Fruit fly (Drosophila melanogaster) whole organism, adult: Measurements from ENCODE around the gene cav.

ENCODE experiments used
- CG11617 ChIP-seq: fragments of 200-800 bp; sonication (Bioruptor generic); optimal IDR thresholded peaks from 2 replicates; lab custom pipeline; 2017; ENCODE audit warnings: mild to moderate bottlenecking, missing biosample characterization, missing genetic modification reagents, missing genetic modification characterization
- CG12768 ChIP-seq: fragments of 200-800 bp; sonication (Bioruptor generic); optimal IDR thresholded peaks from 2 replicates; lab custom pipeline; 2017; ENCODE audit warnings: missing biosample characterization, missing genetic modification characterization, mild to moderate bottlenecking, moderate library complexity, missing genetic modification reagents
- CG14711 ChIP-seq: fragments of 200-800 bp; sonication (Bioruptor generic); optimal IDR thresholded peaks from 2 replicates; lab custom pipeline; 2018; ENCODE audit warnings: missing biosample characterization, mild to moderate bottlenecking, missing genetic modification characterization, moderate library complexity
- CG1620 ChIP-seq: fragments of 200-800 bp; sonication (Bioruptor generic); optimal IDR thresholded peaks from 2 replicates; lab custom pipeline; 2016; ENCODE audit warnings: missing biosample characterization, missing genetic modification characterization
- CG33017 ChIP-seq: fragments of 200-800 bp; sonication (Bioruptor generic); optimal IDR thresholded peaks from 2 replicates; lab custom pipeline; 2018; ENCODE audit warnings: missing biosample characterization, mild to moderate bottlenecking, missing genetic modification characterization, moderate library complexity
- CG5204 ChIP-seq: fragments of 200-800 bp; sonication (Bioruptor generic); optimal IDR thresholded peaks from 2 replicates; lab custom pipeline; 2016; ENCODE audit warnings: missing biosample characterization, missing genetic modification characterization
- CG7045 ChIP-seq: fragments of 200-800 bp; sonication (Bioruptor generic); optimal IDR thresholded peaks from 2 replicates; lab custom pipeline; 2017; ENCODE audit warnings: missing biosample characterization, mild to moderate bottlenecking, missing genetic modification characterization
- CG7101 ChIP-seq: fragments of 200-800 bp; sonication (Bioruptor generic); optimal IDR thresholded peaks from 2 replicates; lab custom pipeline; 2018; ENCODE audit warnings: missing biosample characterization, mild to moderate bottlenecking, missing genetic modification characterization, moderate library complexity
- Clk ChIP-seq: fragments of 200-800 bp; sonication (Bioruptor generic); optimal IDR thresholded peaks from 2 replicates; lab custom pipeline; 2017; ENCODE audit warnings: missing biosample characterization, missing genetic modification characterization
- Crg-1 ChIP-seq: fragments of 200-800 bp; sonication (Bioruptor generic); optimal IDR thresholded peaks from 2 replicates; lab custom pipeline; 2016; ENCODE audit warnings: missing biosample characterization, missing genetic modification characterization
- Hr96 ChIP-seq: fragments of 200-800 bp; sonication (Bioruptor generic); optimal IDR thresholded peaks from 2 replicates; lab custom pipeline; 2016; ENCODE audit warnings: missing biosample characterization, missing genetic modification characterization
- Mnt ChIP-seq: fragments of 200-800 bp; sonication (Bioruptor generic); optimal IDR thresholded peaks from 2 replicates; lab custom pipeline; 2016; ENCODE audit warnings: missing biosample characterization, mild to moderate bottlenecking, missing genetic modification characterization
- bab1 ChIP-seq: fragments of 200-800 bp; sonication (Bioruptor generic); optimal IDR thresholded peaks from 3 replicates; lab custom pipeline; 2019; ENCODE audit warnings: missing biosample characterization, mild to moderate bottlenecking, missing genetic modification characterization, moderate library complexity
- cic ChIP-seq: fragments of 200-800 bp; sonication (Bioruptor generic); optimal IDR thresholded peaks from 2 replicates; lab custom pipeline; 2017; ENCODE audit warnings: missing biosample characterization, mild to moderate bottlenecking, missing genetic modification characterization, moderate library complexity
- cnc ChIP-seq, 2 experiments: fragments of >200 bp; optimal IDR thresholded peaks; 2 replicates each; lab custom pipeline; 2017
- kay ChIP-seq: fragments of 200-800 bp; sonication (Bioruptor generic); peaks from one replicate; lab custom pipeline; 2016; ENCODE audit warnings: missing biosample characterization, missing genetic modification characterization, borderline replicate concordance
- ovo ChIP-seq: fragments of 200-800 bp; sonication (Bioruptor generic); optimal IDR thresholded peaks from 2 replicates; lab custom pipeline; 2016; ENCODE audit warnings: missing biosample characterization, missing genetic modification characterization
- pad ChIP-seq: fragments of 200-800 bp; sonication (Bioruptor generic); optimal IDR thresholded peaks from 3 replicates; lab custom pipeline; 2017; ENCODE audit warnings: missing biosample characterization, missing genetic modification characterization, mild to moderate bottlenecking, moderate library complexity, missing genetic modification reagents
- tj ChIP-seq: fragments of 200-800 bp; sonication (Bioruptor generic); optimal IDR thresholded peaks from 3 replicates; lab custom pipeline; 2017; ENCODE audit warnings: missing biosample characterization, mild to moderate bottlenecking, missing genetic modification characterization, moderate library complexity
- toe ChIP-seq: fragments of 200-800 bp; sonication (Bioruptor generic); optimal IDR thresholded peaks from 2 replicates; lab custom pipeline; 2016; ENCODE audit warnings: missing biosample characterization, missing genetic modification characterization

Gene cav

DNA sequence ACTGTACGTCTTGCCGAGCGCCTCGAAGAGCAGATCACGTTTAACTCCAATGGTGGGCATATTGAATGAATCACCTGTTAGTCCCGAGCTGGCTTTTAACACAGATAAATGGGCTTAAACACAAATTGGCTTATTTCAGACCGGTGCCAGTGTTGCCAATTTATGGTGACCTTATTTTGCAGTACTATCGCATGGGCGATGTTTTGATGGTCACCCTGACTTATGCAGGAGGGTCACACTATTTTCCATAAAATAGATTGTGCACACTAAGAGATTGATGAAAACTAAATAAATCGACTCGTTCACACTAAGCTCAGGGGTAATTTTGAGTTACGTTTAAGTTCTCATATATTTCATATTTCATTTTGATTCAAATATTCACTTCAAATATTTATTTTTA lies 31.6 kb downstream of the cav start, which contains the start of gene beta-PheRS:
TSS of gene beta-PheRS (minus strand) at position 186 of the 400 bp plus-strand sequence.
- TF ChIP-seq pad (peak; percentile 57), CG7045 (GFP tag; lab: Kevin White, UChicago) (no peak), CG5204 (GFP tag; lab: Kevin White, UChicago) (no peak), CG14711 (tag; lab: Kevin White, UChicago) (peak; percentile 76), cnc (optimal IDR thresholded peaks at IDR 0.05; lab: Kevin White, UChicago) (no peak), CG1620 (GFP tag; lab: Kevin White, UChicago) (peak; percentile 76), bab1 (GFP tag; lab: Kevin White, UChicago) (peak; percentile 73), toe (GFP tag; lab: Kevin White, UChicago) (no peak), kay (no peak), ovo (GFP tag; lab: Kevin White, UChicago) (peak; percentile 33), Clk (peak; percentile 36), CG11617 (GFP tag; lab: Kevin White, UChicago) (peak; percentile 40), tj (GFP tag; lab: Kevin White, UChicago) (peak; percentile 35), CG12768 (peak; percentile 27), Mnt (peak; percentile 82), cic (GFP tag; lab: Kevin White, UChicago) (peak; percentile 40), Hr96 (no peak), Crg-1 (GFP tag; lab: Kevin White, UChicago) (peak; percentile 50), CG7101 (tag; lab: Kevin White, UChicago) (peak; percentile 61), CG33017 (tag; lab: Kevin White, UChicago) (no peak)

DNA sequence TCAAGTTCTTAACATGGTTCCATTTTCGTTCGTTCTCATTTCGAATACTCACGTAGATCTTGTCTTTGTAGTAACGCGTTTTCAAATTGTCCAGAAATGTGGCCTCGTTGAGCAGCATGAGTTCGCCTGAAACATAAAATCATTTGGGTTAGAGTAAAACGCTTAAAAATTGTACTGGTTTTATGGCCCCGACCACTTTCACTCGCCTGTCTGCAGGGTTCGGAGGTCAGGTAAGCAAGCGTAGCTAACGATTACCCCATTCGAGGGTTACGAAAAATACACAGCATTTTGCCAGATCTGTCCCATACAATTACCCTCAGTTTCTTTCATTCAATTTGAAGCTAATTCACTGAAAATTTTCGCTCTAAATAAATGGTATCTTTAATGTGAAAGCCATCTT lies 37.4 kb downstream of the cav start:
- TF ChIP-seq cnc (optimal IDR thresholded peaks at IDR 0.05; lab: Kevin White, UChicago) (no peak), cic (GFP tag; lab: Kevin White, UChicago) (no peak), bab1 (GFP tag; lab: Kevin White, UChicago) (no peak), kay (no peak), CG7101 (tag; lab: Kevin White, UChicago) (no peak), Mnt (no peak), toe (GFP tag; lab: Kevin White, UChicago) (no peak), CG14711 (tag; lab: Kevin White, UChicago) (no peak)

DNA sequence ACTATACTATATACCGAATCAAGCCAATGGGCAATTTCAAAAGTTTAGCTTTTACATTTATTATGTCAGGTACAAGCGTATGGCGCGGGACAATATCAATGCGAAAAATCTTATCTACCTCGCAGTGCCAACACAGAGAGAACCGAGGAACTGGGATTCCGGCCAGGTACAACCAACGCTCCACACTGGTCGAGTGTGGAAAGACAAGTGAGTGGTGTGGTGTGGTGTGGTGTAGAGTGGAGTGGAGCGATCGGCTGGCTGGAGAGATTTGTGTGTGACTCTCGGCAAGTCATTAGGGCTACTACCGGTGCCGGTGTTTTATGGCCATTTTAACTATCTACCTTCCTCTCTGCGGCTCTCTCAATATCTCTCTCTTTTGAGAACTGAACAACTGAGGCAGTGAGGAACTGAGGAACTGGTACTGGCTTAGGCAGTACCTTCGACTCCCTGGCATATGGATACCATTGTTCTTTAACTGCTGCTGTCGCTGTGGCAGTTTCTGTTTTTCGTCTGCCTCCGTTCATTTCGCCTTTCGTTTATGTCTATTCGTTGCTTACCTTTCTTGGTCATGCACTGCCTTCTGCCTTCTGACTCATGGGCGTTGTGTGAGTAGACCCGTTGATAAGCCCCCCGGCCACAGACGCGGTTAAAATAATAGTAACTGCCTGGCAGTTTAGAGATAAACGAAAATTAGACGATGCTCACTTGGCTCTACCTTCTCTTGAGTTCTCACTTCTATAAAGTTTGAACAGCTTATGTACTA lies 38.6 kb downstream of the cav start:
- TF ChIP-seq cnc (optimal IDR thresholded peaks at IDR 0.05; lab: Kevin White, UChicago): no peak
- TF ChIP-seq tj (GFP tag; lab: Kevin White, UChicago): peak; percentile 74
- peak; percentile 89 for TF ChIP-seq CG11617 (GFP tag; lab: Kevin White, UChicago)
- peak; percentile 94 for TF ChIP-seq Clk
- peak; percentile 95 for TF ChIP-seq CG12768
- TF ChIP-seq CG33017 (tag; lab: Kevin White, UChicago): peak; percentile 97
- TF ChIP-seq CG14711 (tag; lab: Kevin White, UChicago): peak; percentile 93
- TF ChIP-seq CG7045 (GFP tag; lab: Kevin White, UChicago): peak; percentile 94
- peak; percentile 83 for TF ChIP-seq toe (GFP tag; lab: Kevin White, UChicago)
- peak; percentile 62 for TF ChIP-seq CG1620 (GFP tag; lab: Kevin White, UChicago)
- TF ChIP-seq Crg-1 (GFP tag; lab: Kevin White, UChicago): peak; percentile 80
- TF ChIP-seq kay: peak; percentile 84
- TF ChIP-seq bab1 (GFP tag; lab: Kevin White, UChicago): peak; percentile 94
- peak; percentile 55 for TF ChIP-seq cic (GFP tag; lab: Kevin White, UChicago)
- peak; percentile 91 for TF ChIP-seq Hr96
- TF ChIP-seq pad: no peak
- peak; percentile 69 for TF ChIP-seq Mnt
- peak; percentile 97 for TF ChIP-seq CG7101 (tag; lab: Kevin White, UChicago)
- TF ChIP-seq CG5204 (GFP tag; lab: Kevin White, UChicago): peak; percentile 91
- TF ChIP-seq ovo (GFP tag; lab: Kevin White, UChicago): peak; percentile 53

DNA sequence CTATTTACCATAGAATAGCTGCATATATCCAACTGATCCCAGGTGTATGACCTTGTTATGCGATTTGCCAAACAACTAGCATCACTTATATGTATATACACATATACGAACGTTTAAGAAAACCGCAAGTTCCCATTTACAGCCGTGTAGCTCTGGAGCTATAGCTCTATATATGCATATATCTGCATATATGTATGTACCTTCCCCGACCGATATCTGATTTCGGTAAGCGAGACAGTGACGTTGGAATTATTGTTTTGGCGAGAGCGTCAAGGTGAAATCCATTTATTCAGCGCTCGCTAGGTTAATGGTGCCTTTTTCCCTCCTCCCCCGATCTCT lies 39.1 kb downstream of the cav start:
- TF ChIP-seq cnc (optimal IDR thresholded peaks at IDR 0.05; lab: Kevin White, UChicago) (no peak), CG11617 (GFP tag; lab: Kevin White, UChicago) (peak; percentile 35), cic (GFP tag; lab: Kevin White, UChicago) (no peak), CG14711 (tag; lab: Kevin White, UChicago) (no peak), CG12768 (no peak), kay (peak; percentile 69), Crg-1 (GFP tag; lab: Kevin White, UChicago) (peak; percentile 4), pad (peak; percentile 90), toe (GFP tag; lab: Kevin White, UChicago) (no peak), tj (GFP tag; lab: Kevin White, UChicago) (peak; percentile 32), bab1 (GFP tag; lab: Kevin White, UChicago) (no peak)

DNA sequence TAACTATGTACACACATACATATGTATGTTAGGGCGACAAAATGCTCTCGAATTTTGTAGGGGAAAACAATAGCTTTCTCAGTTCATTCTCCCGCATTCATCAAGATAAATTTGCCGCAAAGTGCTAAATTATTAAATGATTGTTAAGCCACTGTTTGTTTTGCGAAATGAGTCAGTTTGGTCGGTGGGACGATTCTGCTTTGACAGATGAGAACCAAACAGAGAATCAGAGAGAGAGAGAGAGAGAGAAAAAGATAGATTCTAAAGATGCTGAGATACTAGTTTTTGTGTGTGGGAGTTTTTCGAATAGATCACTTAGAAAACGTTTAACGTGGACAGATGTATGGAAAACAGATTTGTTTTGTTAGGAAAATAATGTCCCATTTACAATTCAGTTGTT lies 39.5 kb downstream of the cav start:
- TF ChIP-seq tj (GFP tag; lab: Kevin White, UChicago): no peak
- TF ChIP-seq kay: peak; percentile 97
- TF ChIP-seq CG11617 (GFP tag; lab: Kevin White, UChicago): no peak

DNA sequence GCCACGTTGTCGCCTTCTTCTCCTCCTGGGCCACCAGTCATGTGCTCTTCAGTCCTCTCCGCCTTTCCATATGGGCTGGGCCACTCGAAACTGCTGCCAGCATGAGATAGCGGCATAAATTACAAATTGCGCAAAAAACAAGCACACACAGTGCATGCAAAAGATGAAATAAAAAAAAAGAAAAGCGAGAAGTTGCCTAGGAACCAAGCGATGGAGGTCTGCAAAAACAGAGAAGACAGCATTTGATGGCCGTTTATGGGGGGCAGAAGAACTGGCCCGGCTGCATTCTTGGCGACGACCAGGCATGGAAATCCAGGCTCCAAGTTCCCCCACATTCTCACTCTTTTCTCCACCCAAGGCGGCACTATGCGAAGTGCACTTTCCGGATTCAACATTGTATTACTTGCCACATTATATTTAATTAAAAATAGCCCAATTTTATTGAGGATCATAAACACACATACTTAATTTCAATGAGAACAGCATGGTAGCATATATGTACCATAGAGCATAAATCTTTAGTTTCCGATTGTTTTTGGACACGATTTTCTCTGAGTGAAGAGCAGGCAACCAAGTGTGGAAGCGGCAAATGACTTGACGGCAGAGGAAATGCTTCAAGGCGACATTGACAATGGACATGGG lies 40.6 kb downstream of the cav start:
- TF ChIP-seq CG1620 (GFP tag; lab: Kevin White, UChicago) (no peak), kay (no peak), pad (no peak), Mnt (no peak), tj (GFP tag; lab: Kevin White, UChicago) (no peak), bab1 (GFP tag; lab: Kevin White, UChicago) (no peak), CG5204 (GFP tag; lab: Kevin White, UChicago) (no peak), CG33017 (tag; lab: Kevin White, UChicago) (no peak), cic (GFP tag; lab: Kevin White, UChicago) (no peak), Clk (no peak), CG7045 (GFP tag; lab: Kevin White, UChicago) (no peak), Hr96 (no peak), CG11617 (GFP tag; lab: Kevin White, UChicago) (no peak), Crg-1 (GFP tag; lab: Kevin White, UChicago) (no peak), ovo (GFP tag; lab: Kevin White, UChicago) (no peak), CG12768 (no peak), CG14711 (tag; lab: Kevin White, UChicago) (no peak), CG7101 (tag; lab: Kevin White, UChicago) (no peak), cnc (optimal IDR thresholded peaks at IDR 0.05; lab: Kevin White, UChicago) (no peak), toe (GFP tag; lab: Kevin White, UChicago) (no peak)
